Worm (Caenorhabditis elegans) whole organism, young adult: ENCODE measurements around the gene F02H6.6.

Experiments
- C17E4.6 ChIP-seq: fragments of 200-800 bp; sonication (Bioruptor generic); IDR thresholded peaks from 2 replicates; pipeline ENCODE4 v1.3.6; 2022; ENCODE audit warnings: missing genetic modification reagents, missing genetic modification characterization, missing compliant biosample characterization
- F22D6.2 ChIP-seq: sonication (generic microtip); optimal IDR thresholded peaks from 2 replicates; lab custom pipeline; 2016; ENCODE audit warnings: mild to moderate bottlenecking, missing genetic modification characterization, missing compliant biosample characterization
- F23B12.7 ChIP-seq: sonication (generic microtip); optimal IDR thresholded peaks from 2 replicates; lab custom pipeline; 2017; ENCODE audit warnings: missing genetic modification characterization, mild to moderate bottlenecking, missing compliant biosample characterization, antibody characterized with exemption, moderate library complexity; ENCODE audit not compliant: insufficient read depth
- F39B2.1 ChIP-seq: fragments of 200-800 bp; sonication (Bioruptor generic); IDR thresholded peaks from 2 replicates; pipeline ENCODE4 v1.3.6; 2022; ENCODE audit warnings: missing genetic modification reagents, missing genetic modification characterization, missing compliant biosample characterization
- F49E8.2 ChIP-seq: sonication (generic microtip); optimal IDR thresholded peaks from 3 replicates; lab custom pipeline; 2017; ENCODE audit warnings: missing genetic modification characterization, mild to moderate bottlenecking, missing compliant biosample characterization, antibody characterized with exemption, moderate library complexity; ENCODE audit not compliant: insufficient read depth
- F52B5.7 ChIP-seq: sonication (generic microtip); optimal IDR thresholded peaks from 2 replicates; lab custom pipeline; 2016; ENCODE audit warnings: mild to moderate bottlenecking, missing genetic modification characterization, missing compliant biosample characterization
- F55B11.4 ChIP-seq: sonication (generic microtip); optimal IDR thresholded peaks from 2 replicates; lab custom pipeline; 2016; ENCODE audit warnings: missing compliant biosample characterization, missing genetic modification characterization, borderline replicate concordance; ENCODE audit not compliant: insufficient read depth
- F57A8.1 ChIP-seq: fragments of 200-800 bp; sonication (Bioruptor generic); optimal IDR thresholded peaks from 2 replicates; lab custom pipeline; 2018; ENCODE audit warnings: mild to moderate bottlenecking, missing genetic modification characterization, moderate library complexity, missing compliant biosample characterization
- K11D2.4 ChIP-seq: fragments of 200-800 bp; sonication (Bioruptor generic); IDR thresholded peaks from 2 replicates; pipeline ENCODE4 v1.3.6; 2022; ENCODE audit warnings: missing genetic modification reagents, missing genetic modification characterization, missing compliant biosample characterization
- Y53F4B.3 ChIP-seq: fragments of 200-800 bp; sonication (Bioruptor generic); IDR thresholded peaks from 2 replicates; pipeline ENCODE4 v1.3.6; 2022; ENCODE audit warnings: missing genetic modification reagents, missing genetic modification characterization, missing compliant biosample characterization
- Y56A3A.18 ChIP-seq: fragments of 200-800 bp; sonication (Bioruptor generic); IDR thresholded peaks from 2 replicates; pipeline ENCODE4 v1.3.6; 2022; ENCODE audit warnings: missing genetic modification reagents, missing genetic modification characterization, missing compliant biosample characterization
- Y67H2A.10 ChIP-seq: fragments of 200-800 bp; sonication (Bioruptor generic); conservative IDR thresholded peaks from 2 replicates; pipeline ENCODE4 v1.3.6; 2022; ENCODE audit warnings: missing genetic modification reagents, missing genetic modification characterization, missing compliant biosample characterization
- Y79H2A.3 ChIP-seq: fragments of 200-800 bp; sonication (Bioruptor generic); conservative IDR thresholded peaks from 2 replicates; pipeline ENCODE4 v1.3.6; 2022; ENCODE audit warnings: missing genetic modification reagents, missing genetic modification characterization, missing compliant biosample characterization
- Y95B8A.8 ChIP-seq: fragments of 200-800 bp; sonication (Bioruptor generic); IDR thresholded peaks from 2 replicates; pipeline ENCODE4 v1.3.6; 2022; ENCODE audit warnings: missing genetic modification reagents, missing genetic modification characterization, missing compliant biosample characterization
- ZK185.1 ChIP-seq: sonication (generic microtip); optimal IDR thresholded peaks from 2 replicates; lab custom pipeline; 2016; ENCODE audit warnings: mild to moderate bottlenecking, missing genetic modification characterization, missing compliant biosample characterization; ENCODE audit not compliant: poor library complexity, severe bottlenecking
- akir-1 ChIP-seq: fragments of 200-800 bp; sonication (Bioruptor generic); optimal IDR thresholded peaks from 2 replicates; lab custom pipeline; 2018; ENCODE audit warnings: mild to moderate bottlenecking, missing genetic modification characterization, moderate library complexity, missing compliant biosample characterization
- aptf-3 ChIP-seq: fragments of 200-800 bp; sonication (Bioruptor generic); IDR thresholded peaks from 2 replicates; pipeline ENCODE4 v1.3.6; 2022; ENCODE audit warnings: missing genetic modification characterization, missing compliant biosample characterization
- athp-1 ChIP-seq: sonication (generic microtip); optimal IDR thresholded peaks from 2 replicates; lab custom pipeline; 2017; ENCODE audit warnings: mild to moderate bottlenecking, missing genetic modification characterization, missing compliant biosample characterization
- bed-1 ChIP-seq: fragments of 200-800 bp; sonication (Bioruptor generic); IDR thresholded peaks from 2 replicates; pipeline ENCODE4 v1.3.6; 2022; ENCODE audit warnings: missing genetic modification reagents, missing genetic modification characterization, missing compliant biosample characterization
- cebp-2 ChIP-seq: fragments of 200-800 bp; sonication (Bioruptor generic); IDR thresholded peaks from 2 replicates; pipeline ENCODE4 v1.3.6; 2022; ENCODE audit warnings: missing genetic modification characterization, missing compliant biosample characterization
- ceh-100 ChIP-seq: fragments of 200-800 bp; sonication (Bioruptor generic); IDR thresholded peaks from 2 replicates; pipeline ENCODE4 v1.3.6; 2022; ENCODE audit warnings: missing genetic modification reagents, missing genetic modification characterization, missing compliant biosample characterization
- ceh-27 ChIP-seq: fragments of 200-800 bp; sonication (Bioruptor generic); optimal IDR thresholded peaks from 2 replicates; lab custom pipeline; 2018; ENCODE audit warnings: mild to moderate bottlenecking, missing genetic modification characterization, moderate library complexity, missing compliant biosample characterization
- die-1 ChIP-seq: sonication (generic microtip); optimal IDR thresholded peaks from 2 replicates; lab custom pipeline; 2016; ENCODE audit warnings: missing genotype, mild to moderate bottlenecking, missing genetic modification characterization, missing compliant biosample characterization
- dox-1 ChIP-seq: fragments of 200-800 bp; sonication (Bioruptor generic); IDR thresholded peaks from 2 replicates; pipeline ENCODE4 v1.3.6; 2022; ENCODE audit warnings: missing genetic modification reagents, missing genetic modification characterization, missing compliant biosample characterization
- efl-1 ChIP-seq: fragments of 150-350 bp; optimal IDR thresholded peaks from 2 replicates; lab custom pipeline; 2014; ENCODE audit warnings: missing biosample characterization, missing genetic modification reagents, missing genetic modification characterization
- egl-18 ChIP-seq: fragments of 200-800 bp; sonication (Bioruptor generic); IDR thresholded peaks from 2 replicates; pipeline ENCODE4 v1.3.6; 2022; ENCODE audit warnings: missing genetic modification reagents, missing genetic modification characterization, missing compliant biosample characterization
- egl-44 ChIP-seq: fragments of 200-800 bp; sonication (Bioruptor generic); IDR thresholded peaks from 2 replicates; pipeline ENCODE4 v1.3.6; 2022; ENCODE audit warnings: missing genetic modification reagents, missing genetic modification characterization, missing compliant biosample characterization
- fkh-3 ChIP-seq: sonication (generic microtip); optimal IDR thresholded peaks from 2 replicates; lab custom pipeline; 2016; ENCODE audit warnings: mild to moderate bottlenecking, missing genetic modification characterization, missing compliant biosample characterization
- him-1 ChIP-seq: sonication (generic microtip); optimal IDR thresholded peaks from 2 replicates; lab custom pipeline; 2016; ENCODE audit warnings: missing genotype, missing genetic modification reagents, missing genetic modification characterization, missing compliant biosample characterization
- hrde-1 ChIP-seq: sonication (generic microtip); optimal IDR thresholded peaks from 2 replicates; lab custom pipeline; 2016; ENCODE audit warnings: missing genetic modification characterization, mild to moderate bottlenecking, missing compliant biosample characterization, moderate library complexity, missing genotype, missing genetic modification reagents, borderline replicate concordance
- lag-1 ChIP-seq: fragments of 200-800 bp; sonication (Bioruptor generic); IDR thresholded peaks from 2 replicates; pipeline ENCODE4 v1.3.6; 2022; ENCODE audit warnings: missing genetic modification reagents, missing genetic modification characterization, missing compliant biosample characterization
- let-526 ChIP-seq: fragments of 200-800 bp; sonication (Bioruptor generic); IDR thresholded peaks from 2 replicates; pipeline ENCODE4 v1.3.6; 2022; ENCODE audit warnings: missing genetic modification reagents, missing genetic modification characterization, missing compliant biosample characterization
- lin-35 ChIP-seq, 3 experiments: fragments of 150-350 bp in 2 of 3; sonication (generic microtip) in 1 of 3; optimal IDR thresholded peaks; 2 replicates each; lab custom pipeline; 2014 to 2018; ENCODE audit warnings: missing biosample characterization in 3 of 3, missing genetic modification characterization in 3 of 3, missing genetic modification reagents in 3 of 3
- lin-40 ChIP-seq: sonication (generic microtip); optimal IDR thresholded peaks from 2 replicates; lab custom pipeline; 2016; ENCODE audit warnings: missing genetic modification characterization, mild to moderate bottlenecking, missing compliant biosample characterization, missing genotype, missing genetic modification reagents
- lsy-27 ChIP-seq: sonication (generic microtip); optimal IDR thresholded peaks from 2 replicates; lab custom pipeline; 2017; ENCODE audit warnings: missing genetic modification characterization, mild to moderate bottlenecking, missing compliant biosample characterization, antibody characterized with exemption, missing genotype, borderline replicate concordance; ENCODE audit not compliant: insufficient read depth
- madf-10 ChIP-seq: sonication (generic microtip); optimal IDR thresholded peaks from 2 replicates; lab custom pipeline; 2016; ENCODE audit warnings: mild to moderate bottlenecking, missing genetic modification characterization, missing compliant biosample characterization
- madf-8 ChIP-seq: fragments of 200-800 bp; sonication (Bioruptor generic); conservative IDR thresholded peaks from 2 replicates; pipeline ENCODE4 v1.3.6; 2022; ENCODE audit warnings: missing genetic modification reagents, missing genetic modification characterization, missing compliant biosample characterization
- nhr-90 ChIP-seq: sonication (generic microtip); optimal IDR thresholded peaks from 2 replicates; lab custom pipeline; 2016; ENCODE audit warnings: missing genotype, mild to moderate bottlenecking, missing genetic modification characterization, missing compliant biosample characterization
- pha-4 ChIP-seq: fragments of 150-350 bp; sonication (generic microtip); optimal IDR thresholded peaks from 2 replicates; lab custom pipeline; 2014; ENCODE audit warnings: missing biosample characterization, missing genetic modification reagents, missing genetic modification characterization
- sea-2 ChIP-seq: fragments of 200-800 bp; sonication (Bioruptor generic); IDR thresholded peaks from 2 replicates; pipeline ENCODE4 v1.3.6; 2022; ENCODE audit warnings: missing genetic modification characterization, missing compliant biosample characterization
- somi-1 ChIP-seq: fragments of 200-800 bp; sonication (Bioruptor generic); optimal IDR thresholded peaks from 2 replicates; lab custom pipeline; 2018; ENCODE audit warnings: mild to moderate bottlenecking, missing genetic modification characterization, missing compliant biosample characterization
- tbx-9 ChIP-seq: sonication (generic microtip); optimal IDR thresholded peaks from 2 replicates; lab custom pipeline; 2016; ENCODE audit warnings: borderline replicate concordance, missing genetic modification characterization, inconsistent platforms, missing compliant biosample characterization
- unc-130 ChIP-seq: sonication (generic microtip); optimal IDR thresholded peaks from 2 replicates; lab custom pipeline; 2016; ENCODE audit warnings: missing genetic modification reagents, missing genetic modification characterization, missing compliant biosample characterization
- xnd-1 ChIP-seq: sonication (generic microtip); optimal IDR thresholded peaks from 2 replicates; lab custom pipeline; 2016; ENCODE audit warnings: missing genotype, missing genetic modification reagents, missing genetic modification characterization, missing compliant biosample characterization
- ztf-18 ChIP-seq: sonication (generic microtip); optimal IDR thresholded peaks from 2 replicates; lab custom pipeline; 2016; ENCODE audit warnings: missing genotype, mild to moderate bottlenecking, missing genetic modification characterization, missing compliant biosample characterization
- ztf-26 ChIP-seq: sonication (generic microtip); optimal IDR thresholded peaks from 2 replicates; lab custom pipeline; 2017; ENCODE audit warnings: missing genetic modification characterization, missing compliant biosample characterization
- ztf-28 ChIP-seq: fragments of 200-800 bp; sonication (Bioruptor generic); IDR thresholded peaks from 2 replicates; pipeline ENCODE4 v1.3.6; 2022; ENCODE audit warnings: missing genetic modification reagents, missing genetic modification characterization, missing compliant biosample characterization

F02H6.6 gene

ce11 chrIV:14224912-14225311 lies 5.8 kb downstream of the F02H6.6 start (continued):
- TF ChIP-seq pha-4 (tag; lab: Kevin White, UChicago) (no peak), Y67H2A.10 (peak; percentile 63; the same call in 1 of the 2 replicates), F23B12.7 (tag; lab: Kevin White, UChicago) (peak; percentile 78), aptf-3 (GFP tag; lab: Robert Waterston, UW) (0 out of 2 replicates have a peak, but pooled peaks have one; percentile 55), sea-2 (no peak), lin-40 (tag; lab: Kevin White, UChicago) (no peak), tbx-9 (no peak), him-1 (tag; lab: Kevin White, UChicago) (peak; percentile 88), ZK185.1 (peak; percentile 42), cebp-2 (GFP tag; lab: Robert Waterston, UW) (peak; percentile 94), F55B11.4 (no peak), unc-130 (GFP tag; lab: Kevin White, UChicago) (no peak), nhr-90 (tag; lab: Kevin White, UChicago) (peak; percentile 91), Y95B8A.8 (no peak), ztf-28 (GFP tag; lab: Robert Waterston, UW) (0 out of 2 replicates have a peak, but pooled peaks have one; percentile 61), lsy-27 (tag; lab: Kevin White, UChicago) (peak; percentile 44), dox-1 (GFP tag; lab: Robert Waterston, UW) (no peak; the same call in 1 of the 2 replicates), efl-1 (GFP tag; lab: Kevin White, UChicago) (no peak), egl-18 (no peak), ceh-100 (peak; percentile 48), somi-1 (GFP tag; lab: Kevin White, UChicago) (peak; percentile 16), ztf-18 (peak; percentile 88), madf-10 (peak; percentile 33), akir-1 (GFP tag; lab: Kevin White, UChicago) (no peak), F39B2.1 (GFP tag; lab: Robert Waterston, UW) (no peak), Y53F4B.3 (GFP tag; lab: Robert Waterston, UW) (0 out of 2 replicates have a peak, but pooled peaks have one; percentile 16), madf-8 (no peak), F49E8.2 (peak; percentile 78), lag-1 (GFP tag; lab: Robert Waterston, UW) (no peak), Y79H2A.3 (GFP tag; lab: Robert Waterston, UW) (0 out of 2 replicates have a peak, but pooled peaks have one; percentile 41), xnd-1 (no peak), lin-35 (GFP tag; optimal IDR thresholded peaks at IDR 0.05; lab: Kevin White, UChicago) (peak in 1 of 3 experiments; percentile 53), ceh-27 (GFP tag; lab: Kevin White, UChicago) (no peak), let-526 (GFP tag; lab: Robert Waterston, UW) (0 out of 2 replicates have a peak, but pooled peaks have one; percentile 46), F22D6.2 (no peak), K11D2.4 (peak; percentile 51; the same call in 1 of the 2 replicates), hrde-1 (no peak), athp-1 (tag; lab: Kevin White, UChicago) (peak; percentile 23), bed-1 (no peak), F57A8.1 (GFP tag; lab: Kevin White, UChicago) (peak; percentile 71), C17E4.6 (no peak), Y56A3A.18 (peak; percentile 69; the same call in 1 of the 2 replicates), F52B5.7 (peak; percentile 44), die-1 (peak; percentile 91), fkh-3 (tag; lab: Kevin White, UChicago) (no peak), ztf-26 (tag; lab: Kevin White, UChicago) (peak; percentile 26), egl-44 (GFP tag; lab: Robert Waterston, UW) (peak; percentile 67; the same call in 1 of the 2 replicates)
